Fruit fly (Drosophila melanogaster): ENCODE results near the gene Prosbeta5R2.

DNA sequence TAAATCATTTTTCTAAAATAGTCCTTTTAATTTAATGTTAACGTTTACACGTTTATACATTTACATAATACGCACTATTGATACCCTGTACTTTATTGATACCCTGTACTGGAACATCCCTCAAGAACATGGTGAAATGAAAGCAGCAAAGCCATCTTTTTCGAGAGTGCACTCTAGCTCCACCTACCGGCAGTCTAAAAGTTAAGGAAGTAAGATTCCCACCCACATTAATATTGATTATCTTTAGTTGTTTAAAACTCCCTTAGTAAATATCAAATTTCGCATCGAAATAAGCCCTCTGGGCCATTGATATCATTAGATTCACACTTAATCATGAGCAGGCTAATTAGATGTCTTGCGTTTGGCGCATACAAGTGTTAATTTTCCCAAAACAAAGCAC lies 31.9 kb upstream of the Prosbeta5R2 start:
- TF ChIP-seq achi (GFP tag; optimal IDR thresholded peaks at IDR 0.05), result no peak
- TF ChIP-seq CG11902 (GFP tag; optimal IDR thresholded peaks at IDR 0.05), result no peak
- TF ChIP-seq Hr39 (GFP tag; optimal IDR thresholded peaks at IDR 0.05), result no peak
- TF ChIP-seq CG6854 (GFP tag; optimal IDR thresholded peaks at IDR 0.05), result no peak
- no peak for TF ChIP-seq dac (GFP tag; optimal IDR thresholded peaks at IDR 0.05)
- TF ChIP-seq Ets96B (tag; optimal IDR thresholded peaks at IDR 0.05), result no peak
- TF ChIP-seq CG10669 (GFP tag; optimal IDR thresholded peaks at IDR 0.05), result no peak
- TF ChIP-seq esn (GFP tag; optimal IDR thresholded peaks at IDR 0.05), result no peak
- TF ChIP-seq fd59A (GFP tag; optimal IDR thresholded peaks at IDR 0.05), result no peak
- TF ChIP-seq dsx (GFP tag; optimal IDR thresholded peaks at IDR 0.05; ENCODE audit: poor library complexity, severe bottlenecking), result no peak
- no peak for TF ChIP-seq pdm3 (GFP tag; optimal IDR thresholded peaks at IDR 0.05)
- no peak for TF ChIP-seq CG4318 (GFP tag; optimal IDR thresholded peaks at IDR 0.05)
- TF ChIP-seq eg (GFP tag; IDR thresholded peaks at IDR 0.05), result no peak
- no peak for TF ChIP-seq CG6792 (GFP tag; optimal IDR thresholded peaks at IDR 0.05)
